Worm (Caenorhabditis elegans) whole organism, mixed stage, embryonic: ENCODE measurements around the gene K01A6.6.

ENCODE experiments used
- M03D4.4 ChIP-seq: sonication (generic microtip); optimal IDR thresholded peaks from 2 replicates; lab custom pipeline; 2017; ENCODE audit warnings: mild to moderate bottlenecking, missing genetic modification characterization, missing compliant biosample characterization
- bed-3 ChIP-seq: fragments of 200-800 bp; sonication (Bioruptor generic); optimal IDR thresholded peaks from 3 replicates; lab custom pipeline; 2018; ENCODE audit warnings: mild to moderate bottlenecking, missing genetic modification characterization, moderate library complexity, missing compliant biosample characterization
- blmp-1 ChIP-seq: fragments of 150-350 bp; optimal IDR thresholded peaks from 2 replicates; lab custom pipeline; 2014; ENCODE audit warnings: missing biosample characterization, missing genetic modification characterization
- ceh-39 ChIP-seq: fragments of 150-350 bp; optimal IDR thresholded peaks from 2 replicates; lab custom pipeline; 2014; ENCODE audit warnings: missing biosample characterization, missing genetic modification characterization
- ceh-43 ChIP-seq: fragments of 200-800 bp; sonication (Bioruptor generic); optimal IDR thresholded peaks from 2 replicates; lab custom pipeline; 2018; ENCODE audit warnings: mild to moderate bottlenecking, missing genetic modification characterization, moderate library complexity, missing compliant biosample characterization
- ceh-83 ChIP-seq: fragments of 200-800 bp; sonication (Bioruptor generic); optimal IDR thresholded peaks from 2 replicates; lab custom pipeline; 2018; ENCODE audit warnings: mild to moderate bottlenecking, missing genetic modification characterization, missing compliant biosample characterization
- ces-1 ChIP-seq: fragments of 150-350 bp; optimal IDR thresholded peaks from 2 replicates; lab custom pipeline; 2014; ENCODE audit warnings: missing biosample characterization, missing genetic modification reagents, missing genetic modification characterization
- cnd-1 ChIP-seq: fragments of 200-800 bp; sonication (Bioruptor generic); optimal IDR thresholded peaks from 2 replicates; lab custom pipeline; 2018; ENCODE audit warnings: mild to moderate bottlenecking, missing genetic modification characterization, missing compliant biosample characterization
- elt-1 ChIP-seq: sonication (generic microtip); optimal IDR thresholded peaks from 2 replicates; lab custom pipeline; 2017; ENCODE audit warnings: missing genetic modification characterization, mild to moderate bottlenecking, missing compliant biosample characterization, antibody characterized with exemption, moderate library complexity, borderline replicate concordance; ENCODE audit not compliant: insufficient read depth
- elt-3 ChIP-seq: fragments of 150-350 bp; optimal IDR thresholded peaks from 2 replicates; lab custom pipeline; 2014; ENCODE audit warnings: missing biosample characterization, missing genetic modification characterization
- flh-1 ChIP-seq: fragments of 200-800 bp; sonication (Bioruptor generic); optimal IDR thresholded peaks from 2 replicates; lab custom pipeline; 2018; ENCODE audit warnings: mild to moderate bottlenecking, missing genetic modification characterization, moderate library complexity, missing compliant biosample characterization
- ham-2 ChIP-seq: fragments of 200-800 bp; sonication (Bioruptor generic); optimal IDR thresholded peaks from 2 replicates; lab custom pipeline; 2018; ENCODE audit warnings: mild to moderate bottlenecking, missing genetic modification characterization, missing compliant biosample characterization
- lin-32 ChIP-seq: fragments of 200-800 bp; sonication (Bioruptor generic); optimal IDR thresholded peaks from 2 replicates; lab custom pipeline; 2018; ENCODE audit warnings: mild to moderate bottlenecking, missing genetic modification characterization, missing compliant biosample characterization
- lsy-2 ChIP-seq: fragments of 150-350 bp; optimal IDR thresholded peaks from 2 replicates; lab custom pipeline; 2014; ENCODE audit warnings: missing biosample characterization, missing genetic modification characterization
- mab-5 ChIP-seq: fragments of 150-350 bp; optimal IDR thresholded peaks from 2 replicates; lab custom pipeline; 2014; ENCODE audit warnings: missing biosample characterization, missing genetic modification characterization
- mep-1 ChIP-seq: fragments of 150-350 bp; optimal IDR thresholded peaks from 2 replicates; lab custom pipeline; 2017; ENCODE audit warnings: missing biosample characterization, missing genetic modification reagents, missing genetic modification characterization, inconsistent platforms
- mls-2 ChIP-seq: sonication (generic microtip); optimal IDR thresholded peaks from 2 replicates; lab custom pipeline; 2016; ENCODE audit warnings: mild to moderate bottlenecking, missing genetic modification characterization, moderate library complexity, missing compliant biosample characterization
- nhr-12 ChIP-seq: fragments of 150-350 bp; optimal IDR thresholded peaks from 2 replicates; lab custom pipeline; 2014; ENCODE audit warnings: missing biosample characterization, missing genetic modification characterization
- nhr-2 ChIP-seq: fragments of 150-350 bp; optimal IDR thresholded peaks from 2 replicates; lab custom pipeline; 2014; ENCODE audit warnings: missing biosample characterization, missing genetic modification characterization
- nhr-237 ChIP-seq: fragments of 150-350 bp; optimal IDR thresholded peaks from 2 replicates; lab custom pipeline; 2014; ENCODE audit warnings: missing biosample characterization, missing genetic modification characterization
- nhr-76 ChIP-seq: sonication (generic microtip); optimal IDR thresholded peaks from 2 replicates; lab custom pipeline; 2017; ENCODE audit warnings: missing biosample characterization, missing genetic modification characterization
- pha-4 ChIP-seq: fragments of 150-350 bp; optimal IDR thresholded peaks from 2 replicates; lab custom pipeline; 2018; ENCODE audit warnings: missing biosample characterization, missing genetic modification reagents, missing genetic modification characterization
- sem-2 ChIP-seq: fragments of 200-800 bp; sonication (Bioruptor generic); optimal IDR thresholded peaks from 2 replicates; lab custom pipeline; 2018; ENCODE audit warnings: mild to moderate bottlenecking, missing genetic modification characterization, missing compliant biosample characterization
- unc-120 ChIP-seq: sonication (generic microtip); optimal IDR thresholded peaks from 2 replicates; lab custom pipeline; 2017; ENCODE audit warnings: missing genetic modification characterization, missing compliant biosample characterization; ENCODE audit not compliant: poor library complexity, severe bottlenecking
- unc-39 ChIP-seq: fragments of 150-350 bp; optimal IDR thresholded peaks from 2 replicates; lab custom pipeline; 2014; ENCODE audit warnings: missing biosample characterization, missing genetic modification characterization
- unc-62 ChIP-seq: fragments of 150-350 bp; optimal IDR thresholded peaks from 2 replicates; lab custom pipeline; 2014; ENCODE audit warnings: missing biosample characterization, missing genetic modification reagents, missing genetic modification characterization
- zip-8 ChIP-seq: fragments of 150-350 bp; optimal IDR thresholded peaks from 2 replicates; lab custom pipeline; 2014; ENCODE audit warnings: missing biosample characterization, missing genetic modification characterization
- ztf-11 ChIP-seq: fragments of 150-350 bp; optimal IDR thresholded peaks from 2 replicates; lab custom pipeline; 2014; ENCODE audit warnings: missing biosample characterization, missing genetic modification characterization

K01A6.6 gene

DNA sequence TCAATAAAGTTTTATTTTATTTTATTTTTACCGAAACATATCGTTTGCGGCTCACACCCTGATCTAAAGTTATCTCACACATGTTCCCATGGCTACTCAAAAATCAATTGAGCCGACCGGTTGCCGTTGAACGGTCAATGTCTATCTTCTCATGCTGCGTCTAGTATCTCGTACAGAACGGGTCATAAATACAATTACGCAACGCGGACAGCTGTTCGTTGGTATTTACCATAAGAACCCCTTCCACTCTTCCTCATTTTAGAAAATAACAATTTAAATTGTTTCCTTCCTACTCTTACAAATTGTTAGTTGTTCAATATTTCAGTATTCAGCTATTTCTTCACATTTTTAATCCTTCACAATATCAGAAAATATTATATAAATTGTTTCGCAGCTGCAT lies 8.7 kb downstream of the K01A6.6 start (continued):
- no peak for TF ChIP-seq ceh-39 (tag; lab: Kevin White, UChicago)

DNA sequence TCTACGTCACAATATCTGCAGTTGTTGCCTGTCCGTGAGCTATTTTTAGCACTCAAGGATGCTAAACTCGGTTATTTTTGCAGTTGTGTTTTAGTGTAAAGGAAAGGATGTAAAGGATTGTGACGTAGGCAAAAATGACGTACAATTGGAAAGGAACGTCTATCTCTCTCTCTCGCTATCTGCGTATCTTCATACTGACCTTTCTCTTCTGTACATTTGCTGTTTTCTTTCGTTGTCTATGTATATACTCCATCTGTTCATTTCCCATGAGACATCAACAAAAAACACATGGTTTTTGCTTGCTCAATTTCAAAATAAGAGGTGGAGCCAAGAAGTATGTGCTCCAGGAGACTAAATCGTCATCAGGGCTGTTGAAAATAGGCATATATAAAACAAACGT lies 9.2 kb downstream of the K01A6.6 start:
- TF ChIP-seq ceh-83 = no peak
- no peak for TF ChIP-seq M03D4.4 (tag; lab: Kevin White, UChicago)
- TF ChIP-seq zip-8 (tag; lab: Kevin White, UChicago) = peak; percentile 4
- no peak for TF ChIP-seq elt-3 (tag; lab: Kevin White, UChicago)
- no peak for TF ChIP-seq lsy-2 (tag; lab: Kevin White, UChicago)

DNA sequence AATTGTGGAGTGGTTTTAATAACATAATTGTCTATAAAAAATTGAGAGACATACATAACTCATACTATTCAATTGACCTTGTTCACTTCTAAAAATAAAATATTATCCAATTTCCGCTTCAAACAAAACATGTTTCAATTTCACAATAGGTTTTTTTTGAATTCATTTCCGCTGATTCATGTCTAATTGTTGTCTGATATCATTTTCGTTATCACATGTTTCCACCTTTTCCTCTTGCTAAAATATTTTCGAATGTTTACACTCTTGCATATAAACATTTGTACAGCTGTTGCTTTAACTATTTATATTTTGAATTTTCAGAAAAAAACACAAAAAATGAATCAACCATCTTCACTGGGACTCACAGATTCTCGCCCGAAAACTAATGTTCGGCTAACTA lies 10.2 kb downstream of the K01A6.6 start, which contains the start of gene gem-4:
Gene gem-4 (plus strand): TSS at position 301 of the 400 bp plus-strand sequence.
- TF ChIP-seq ceh-39 (tag; lab: Kevin White, UChicago) (no peak), nhr-237 (tag; lab: Kevin White, UChicago) (no peak), pha-4 (tag; lab: Kevin White, UChicago) (no peak), nhr-12 (tag; lab: Kevin White, UChicago) (no peak)

DNA sequence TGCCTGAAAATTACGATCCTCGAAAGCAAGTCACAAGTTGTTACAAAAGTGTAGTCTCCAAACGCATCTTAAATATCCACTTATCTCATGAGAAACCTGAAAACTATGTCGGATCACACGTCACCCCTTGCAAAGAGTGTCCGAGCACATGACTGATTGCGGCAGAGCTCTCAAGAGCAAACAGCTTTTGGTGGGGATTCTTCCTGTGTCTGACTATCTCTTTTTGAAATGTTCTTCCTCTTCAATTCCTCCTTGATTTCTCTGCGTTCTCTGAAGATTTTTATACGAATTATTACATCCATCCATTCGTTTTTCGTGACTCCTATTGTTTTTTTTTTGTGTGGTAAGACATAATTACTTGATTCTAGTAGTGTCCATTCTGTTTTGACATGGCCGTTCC lies 13.7 kb downstream of the K01A6.6 start, which contains the start of gene T12A7.6:
Gene T12A7.6 (plus strand): TSS at position 369 of the 400 bp plus-strand sequence.
- TF ChIP-seq flh-1 = no peak
- no peak for TF ChIP-seq nhr-2 (tag; lab: Kevin White, UChicago)

DNA sequence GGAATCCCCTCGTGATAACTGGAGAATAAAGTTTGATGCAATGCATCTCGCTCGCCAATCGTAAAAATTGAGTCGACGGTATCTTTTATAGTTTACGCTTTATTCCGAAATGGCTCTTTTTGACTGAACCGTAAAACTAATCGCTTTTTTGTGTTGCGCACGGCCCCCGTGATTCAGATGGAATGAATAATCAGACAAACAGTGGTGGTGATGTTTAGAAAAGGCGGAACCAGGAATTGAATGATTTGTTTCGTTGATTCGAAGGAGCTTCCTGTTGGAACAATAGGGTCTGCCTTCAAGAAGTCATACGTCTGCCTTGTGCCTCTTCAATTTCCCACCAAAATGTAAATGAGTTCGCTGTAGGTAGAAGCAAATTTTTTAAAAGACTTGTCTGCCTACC lies 19.2 kb downstream of the K01A6.6 start, which contains the start of gene scl-18:
Gene scl-18 (minus strand): TSS at position 101 of the 400 bp plus-strand sequence.
- TF ChIP-seq blmp-1 (no peak), ztf-11 (tag; lab: Kevin White, UChicago) (no peak), flh-1 (no peak), unc-62 (GFP tag; lab: Kevin White, UChicago) (no peak), nhr-76 (tag; lab: Kevin White, UChicago) (no peak), mls-2 (tag; lab: Kevin White, UChicago) (no peak), unc-120 (tag; lab: Kevin White, UChicago) (no peak), pha-4 (tag; lab: Kevin White, UChicago) (no peak), ces-1 (GFP tag; lab: Kevin White, UChicago) (no peak), bed-3 (no peak), cnd-1 (tag; lab: Kevin White, UChicago) (no peak), nhr-2 (tag; lab: Kevin White, UChicago) (no peak), ceh-39 (tag; lab: Kevin White, UChicago) (no peak), ceh-83 (no peak), mab-5 (tag; lab: Kevin White, UChicago) (no peak), elt-1 (tag; lab: Kevin White, UChicago) (no peak)
- TF ChIP-seq, all 35 proteins: peak for 0

DNA sequence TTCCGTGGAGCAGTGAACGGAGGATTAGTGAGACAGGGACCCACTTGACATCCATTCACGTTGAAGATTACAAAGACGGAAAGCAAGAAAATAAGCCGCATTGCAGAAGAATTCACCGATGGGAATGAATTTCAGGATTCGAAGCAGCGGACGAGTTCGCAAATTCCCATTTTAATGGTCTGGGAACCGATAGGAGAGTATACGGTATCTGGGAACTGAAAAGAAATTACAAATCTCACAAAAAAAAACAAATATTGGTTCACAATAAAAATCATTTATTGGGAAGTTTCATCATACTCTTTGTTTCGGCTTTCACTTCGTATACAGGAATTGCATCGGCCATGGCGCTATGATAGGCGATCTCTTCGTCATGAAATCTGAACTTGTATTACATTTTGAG lies 19.9 kb downstream of the K01A6.6 start, which contains the start of gene T12A7.10:
Gene T12A7.10 (minus strand): TSS at position 101 of the 400 bp plus-strand sequence.
- no peak for TF ChIP-seq zip-8 (tag; lab: Kevin White, UChicago)
- TF ChIP-seq nhr-76 (tag; lab: Kevin White, UChicago) = no peak
- TF ChIP-seq pha-4 (tag; lab: Kevin White, UChicago) = no peak
- TF ChIP-seq M03D4.4 (tag; lab: Kevin White, UChicago) = no peak
- no peak for TF ChIP-seq mep-1 (tag; lab: Kevin White, UChicago)
- TF ChIP-seq sem-2 = no peak
- no peak for TF ChIP-seq ceh-43 (GFP tag; lab: Kevin White, UChicago)
- TF ChIP-seq nhr-2 (tag; lab: Kevin White, UChicago) = no peak
- no peak for TF ChIP-seq ham-2 (GFP tag; lab: Kevin White, UChicago)

DNA sequence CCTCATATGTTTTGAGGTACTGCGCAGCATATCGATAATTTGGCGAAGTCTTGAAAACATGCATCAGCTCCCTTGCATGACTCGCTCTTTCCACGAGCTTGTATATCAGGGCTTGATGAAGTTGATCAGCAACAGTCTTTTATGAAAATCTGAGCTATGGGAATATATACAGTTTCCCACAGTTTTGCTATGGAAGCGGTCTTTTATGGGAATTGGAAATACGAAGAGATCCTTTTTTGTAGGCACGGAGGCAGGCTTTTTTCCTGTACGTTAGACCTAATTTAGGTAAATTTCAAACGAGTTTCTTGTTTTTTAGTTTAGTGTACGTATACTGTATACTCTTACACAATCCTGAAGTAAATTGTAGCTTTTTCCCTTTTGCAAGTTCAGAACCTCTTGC lies 20.8 kb downstream of the K01A6.6 start, which contains the start of gene T12A7.9:
Gene T12A7.9 (minus strand): TSS at position 101 of the 400 bp plus-strand sequence.
- TF ChIP-seq lsy-2 (tag; lab: Kevin White, UChicago) (no peak), flh-1 (no peak), mab-5 (tag; lab: Kevin White, UChicago) (no peak), lin-32 (GFP tag; lab: Kevin White, UChicago) (no peak), elt-1 (tag; lab: Kevin White, UChicago) (no peak), cnd-1 (tag; lab: Kevin White, UChicago) (no peak), unc-39 (no peak), ztf-11 (tag; lab: Kevin White, UChicago) (no peak)
